Fruit fly (Drosophila melanogaster) whole organism, embryonic: ENCODE measurements around the gene CG42538.

Experiments
- Ada2b ChIP-seq: fragments of 200-800 bp; sonication (Bioruptor generic); IDR thresholded peaks from 2 replicates; pipeline ENCODE4 v1.3.6; 2022; ENCODE audit warnings: missing biosample characterization, missing genetic modification characterization
- Awh ChIP-seq: fragments of 200-800 bp; sonication (Bioruptor generic); IDR thresholded peaks from 2 replicates; pipeline ENCODE4, ENCODE4 v1.3.6; 2022; ENCODE audit warnings: missing biosample characterization, missing genetic modification characterization
- B-H2 ChIP-seq: fragments of 200-800 bp; sonication (Bioruptor generic); optimal IDR thresholded peaks from 2 replicates; lab custom pipeline; 2018; ENCODE audit warnings: missing biosample characterization, mild to moderate bottlenecking, missing genetic modification characterization
- Blimp-1 ChIP-seq: fragments of 200-800 bp; sonication (Bioruptor generic); optimal IDR thresholded peaks from 3 replicates; lab custom pipeline; 2018; ENCODE audit warnings: missing biosample characterization, missing genetic modification characterization, mild to moderate bottlenecking, moderate library complexity, missing genetic modification reagents
- CG10267 ChIP-seq: fragments of 200-800 bp; sonication (Bioruptor generic); optimal IDR thresholded peaks from 2 replicates; lab custom pipeline; 2018; ENCODE audit warnings: missing biosample characterization, mild to moderate bottlenecking, missing genetic modification characterization, moderate library complexity
- CG10366 ChIP-seq: fragments of 200-800 bp; sonication (Bioruptor generic); IDR thresholded peaks from 2 replicates; pipeline ENCODE4 v1.3.6; 2022; ENCODE audit warnings: missing biosample characterization, missing genetic modification characterization
- CG10431 ChIP-seq: fragments of 200-800 bp; sonication (Bioruptor generic); optimal IDR thresholded peaks from 3 replicates; lab custom pipeline; 2018; ENCODE audit warnings: missing biosample characterization, mild to moderate bottlenecking, missing genetic modification characterization
- CG10654 ChIP-seq: fragments of 200-800 bp; sonication (Bioruptor generic); optimal IDR thresholded peaks from 2 replicates; lab custom pipeline; 2016; ENCODE audit warnings: missing biosample characterization, missing genetic modification characterization
- CG13894 ChIP-seq: fragments of 200-800 bp; sonication (Bioruptor generic); optimal IDR thresholded peaks from 3 replicates; lab custom pipeline; 2018; ENCODE audit warnings: missing biosample characterization, mild to moderate bottlenecking, missing genetic modification characterization, moderate library complexity
- CG17186 ChIP-seq: fragments of 200-800 bp; sonication (Bioruptor generic); optimal IDR thresholded peaks from 3 replicates; lab custom pipeline; 2017; ENCODE audit warnings: missing biosample characterization, missing genetic modification reagents, missing genetic modification characterization
- CG18476 ChIP-seq: fragments of 200-800 bp; sonication (Bioruptor generic); optimal IDR thresholded peaks from 2 replicates; lab custom pipeline; 2016; ENCODE audit warnings: missing biosample characterization, mild to moderate bottlenecking, missing genetic modification characterization
- CG2199 ChIP-seq: fragments of 200-800 bp; sonication (Bioruptor generic); IDR thresholded peaks from 3 replicates; pipeline ENCODE4 v1.3.6; 2022; ENCODE audit warnings: missing biosample characterization, missing genetic modification characterization
- CG33213 ChIP-seq: fragments of 200-800 bp; sonication (Bioruptor generic); optimal IDR thresholded peaks from 3 replicates; lab custom pipeline; 2016; ENCODE audit warnings: missing biosample characterization, missing genetic modification characterization
- CG6689 ChIP-seq: fragments of 200-800 bp; sonication (Bioruptor generic); IDR thresholded peaks from 2 replicates; pipeline ENCODE4 v1.3.6; 2022; ENCODE audit warnings: missing biosample characterization, missing genetic modification characterization
- CG7372 ChIP-seq: fragments of 200-800 bp; sonication (Bioruptor generic); IDR thresholded peaks from 2 replicates; pipeline ENCODE4 v1.3.6; 2022; ENCODE audit warnings: missing biosample characterization, missing genetic modification characterization
- CG8388 ChIP-seq: fragments of 200-800 bp; sonication (Bioruptor generic); optimal IDR thresholded peaks from 2 replicates; lab custom pipeline; 2019; ENCODE audit warnings: missing biosample characterization, mild to moderate bottlenecking, missing genetic modification characterization, moderate library complexity
- CG8924 ChIP-seq: fragments of 200-800 bp; optimal IDR thresholded peaks from 3 replicates; lab custom pipeline; 2019; ENCODE audit warnings: missing biosample characterization, mild to moderate bottlenecking, missing genetic modification characterization, moderate library complexity
- CG9215 ChIP-seq: fragments of 200-800 bp; sonication (Bioruptor generic); IDR thresholded peaks from 2 replicates; pipeline ENCODE4 v1.3.6; 2022; ENCODE audit warnings: missing biosample characterization, missing genetic modification characterization
- CG9797 ChIP-seq: fragments of 200-800 bp; sonication (Bioruptor generic); optimal IDR thresholded peaks from 3 replicates; lab custom pipeline; 2018; ENCODE audit warnings: missing biosample characterization, mild to moderate bottlenecking, missing genetic modification characterization
- CG9932 ChIP-seq: fragments of 200-800 bp; sonication (Bioruptor generic); IDR thresholded peaks from 2 replicates; pipeline ENCODE4 v1.3.6; 2022; ENCODE audit warnings: missing biosample characterization, missing genetic modification characterization
- D19A ChIP-seq: fragments of 200-800 bp; optimal IDR thresholded peaks from 3 replicates; lab custom pipeline; 2019; ENCODE audit warnings: missing biosample characterization, mild to moderate bottlenecking, missing genetic modification characterization, moderate library complexity
- Eip74EF ChIP-seq, 2 experiments: fragments of 200-800 bp in 1 of 2; fragments of >200 bp in 1 of 2; sonication (Bioruptor generic) in 1 of 2; optimal IDR thresholded peaks; 2 replicates each; lab custom pipeline; 2017 to 2019; ENCODE audit warnings: missing biosample characterization in 2 of 2, missing genetic modification characterization in 2 of 2, mild to moderate bottlenecking in 1 of 2, moderate library complexity in 1 of 2
- Elba2 ChIP-seq: fragments of 200-800 bp; sonication (Bioruptor generic); optimal IDR thresholded peaks from 3 replicates; lab custom pipeline; 2016; ENCODE audit warnings: missing biosample characterization, missing genetic modification characterization
- HLH4C ChIP-seq: fragments of 200-800 bp; sonication (Bioruptor generic); IDR thresholded peaks from 3 replicates; pipeline ENCODE4 v1.3.6; 2022; ENCODE audit warnings: missing biosample characterization, missing genetic modification characterization; ENCODE audit not compliant: partially characterized antibody
- HLH54F ChIP-seq: fragments of 200-800 bp; sonication (Bioruptor generic); optimal IDR thresholded peaks from 3 replicates; lab custom pipeline; 2016; ENCODE audit warnings: missing biosample characterization, missing genetic modification characterization
- Mad ChIP-seq: fragments of 200-800 bp; sonication (Bioruptor generic); optimal IDR thresholded peaks from 2 replicates; lab custom pipeline; 2016; ENCODE audit warnings: missing biosample characterization, missing genetic modification characterization
- Mrtf ChIP-seq: fragments of 200-800 bp; sonication (Bioruptor generic); IDR thresholded peaks from 3 replicates; pipeline ENCODE4 v1.3.6; 2022; ENCODE audit warnings: missing biosample characterization, missing genetic modification characterization
- NC2β ChIP-seq: fragments of 200-800 bp; sonication (Bioruptor generic); optimal IDR thresholded peaks from 2 replicates; lab custom pipeline; 2016; ENCODE audit warnings: missing biosample characterization, missing genetic modification characterization
- PHDP ChIP-seq: fragments of 200-800 bp; sonication (Bioruptor generic); optimal IDR thresholded peaks from 3 replicates; lab custom pipeline; 2018; ENCODE audit warnings: missing biosample characterization, mild to moderate bottlenecking, missing genetic modification characterization, moderate library complexity
- Pdp1 ChIP-seq, 2 experiments: fragments of 200-800 bp; sonication (Bioruptor generic); optimal IDR thresholded peaks; 3 replicates each; lab custom pipeline; 2016; ENCODE audit warnings: missing biosample characterization in 2 of 2, missing genetic modification characterization in 2 of 2, mild to moderate bottlenecking in 1 of 2, moderate library complexity in 1 of 2
- Ptx1 ChIP-seq: fragments of 200-800 bp; sonication (Bioruptor generic); IDR thresholded peaks from 2 replicates; pipeline ENCODE4 v1.3.6; 2022; ENCODE audit warnings: missing biosample characterization, missing genetic modification characterization
- Sox100B ChIP-seq: fragments of 200-800 bp; sonication (Bioruptor generic); optimal IDR thresholded peaks from 3 replicates; lab custom pipeline; 2018; ENCODE audit warnings: missing biosample characterization, mild to moderate bottlenecking, missing genetic modification characterization
- bsh ChIP-seq, 2 experiments: fragments of 200-800 bp; sonication (Bioruptor generic); optimal IDR thresholded peaks; 2 replicates each; lab custom pipeline; 2017 to 2018; ENCODE audit warnings: mild to moderate bottlenecking in 2 of 2, missing biosample characterization in 2 of 2, missing genetic modification characterization in 2 of 2, moderate library complexity in 1 of 2
- btn ChIP-seq: fragments of 200-800 bp; sonication (Bioruptor generic); optimal IDR thresholded peaks from 2 replicates; lab custom pipeline; 2016; ENCODE audit warnings: missing biosample characterization, missing genetic modification characterization
- chn ChIP-seq: fragments of 200-800 bp; sonication (Bioruptor generic); optimal IDR thresholded peaks from 2 replicates; lab custom pipeline; 2016; ENCODE audit warnings: missing biosample characterization, missing genetic modification characterization
- ci ChIP-seq: fragments of 200-800 bp; sonication (Bioruptor generic); IDR thresholded peaks from 3 replicates; pipeline ENCODE4 v1.3.6; 2022; ENCODE audit warnings: missing biosample characterization, missing genetic modification characterization
- corto ChIP-seq: fragments of 200-800 bp; sonication (Bioruptor generic); optimal IDR thresholded peaks from 2 replicates; lab custom pipeline; 2016; ENCODE audit warnings: missing biosample characterization, mild to moderate bottlenecking, missing genetic modification characterization, moderate library complexity
- h ChIP-seq: fragments of >200 bp; optimal IDR thresholded peaks from 2 replicates; lab custom pipeline; 2017
- ham ChIP-seq: fragments of 200-800 bp; sonication (Bioruptor generic); IDR thresholded peaks from 2 replicates; pipeline ENCODE4 v1.3.6; 2022; ENCODE audit warnings: missing biosample characterization, missing genetic modification characterization
- hbn ChIP-seq: fragments of 200-800 bp; sonication (Bioruptor generic); IDR thresholded peaks from 2 replicates; pipeline ENCODE4 v1.3.6; 2022; ENCODE audit warnings: missing biosample characterization, missing genetic modification characterization; ENCODE audit not compliant: partially characterized antibody
- hth ChIP-seq: fragments of >200 bp; optimal IDR thresholded peaks from 2 replicates; lab custom pipeline; 2017; ENCODE audit warnings: inconsistent platforms
- insv ChIP-seq, 2 experiments: fragments of 200-800 bp; sonication (Bioruptor generic); optimal IDR thresholded peaks; 3 replicates each; lab custom pipeline; 2016 to 2018; ENCODE audit warnings: missing biosample characterization in 2 of 2, missing genetic modification characterization in 2 of 2
- nerfin-2 ChIP-seq: fragments of 200-800 bp; sonication (Bioruptor generic); IDR thresholded peaks from 2 replicates; pipeline ENCODE4 v1.3.6; 2022; ENCODE audit warnings: missing biosample characterization, missing genetic modification characterization; ENCODE audit not compliant: partially characterized antibody
- onecut ChIP-seq: fragments of 200-800 bp; sonication (Bioruptor generic); IDR thresholded peaks from 2 replicates; pipeline ENCODE4 v1.3.6; 2022; ENCODE audit warnings: missing biosample characterization, missing genetic modification characterization
- otp ChIP-seq: fragments of 200-800 bp; sonication (Bioruptor generic); IDR thresholded peaks from 3 replicates; pipeline ENCODE4, ENCODE4 v1.3.6; 2022; ENCODE audit warnings: missing biosample characterization, missing genetic modification characterization
- pan ChIP-seq, 4 experiments: fragments of >200 bp in 3 of 4; fragments of 200-800 bp in 1 of 4; sonication (Bioruptor generic) in 1 of 4; optimal IDR thresholded peaks in 3 of 4; IDR thresholded peaks in 1 of 4; 2 replicates each; pipeline versions ENCODE4 v1.3.6 to Lab custom; 2017 to 2022; ENCODE audit warnings: missing biosample characterization in 2 of 4, missing genetic modification characterization in 2 of 4, mixed read lengths in 1 of 4
- rib ChIP-seq: fragments of 200-800 bp; sonication (Bioruptor generic); IDR thresholded peaks from 2 replicates; pipeline ENCODE4 v1.3.6; 2022; ENCODE audit warnings: missing biosample characterization, missing genetic modification characterization
- sd ChIP-seq: fragments of 200-800 bp; sonication (Bioruptor generic); optimal IDR thresholded peaks from 3 replicates; lab custom pipeline; 2018; ENCODE audit warnings: missing biosample characterization, mild to moderate bottlenecking, missing genetic modification characterization, moderate library complexity
- slou ChIP-seq: fragments of 200-800 bp; sonication (Bioruptor generic); optimal IDR thresholded peaks from 3 replicates; lab custom pipeline; 2016; ENCODE audit warnings: missing biosample characterization, missing genetic modification characterization
- zfh2 ChIP-seq: fragments of 200-800 bp; sonication (Bioruptor generic); optimal IDR thresholded peaks from 2 replicates; lab custom pipeline; 2016; ENCODE audit warnings: missing biosample characterization, missing genetic modification characterization

The CG42538 gene

dm6 chr3L:16013198-16013982 is 20.9 kb upstream of the CG42538 start (continued):
- TF ChIP-seq Mrtf (GFP tag; lab: Robert Waterston, UW), result no peak
- TF ChIP-seq CG18476 (GFP tag; lab: Kevin White, UChicago), result no peak
- no peak for TF ChIP-seq Ada2b (GFP tag; lab: Robert Waterston, UW)
- no peak for TF ChIP-seq CG9215 (GFP tag; lab: Robert Waterston, UW)
- no peak for TF ChIP-seq slou (GFP tag; lab: Kevin White, UChicago)
- peak; percentile 57 for TF ChIP-seq Awh
- no peak for TF ChIP-seq insv (GFP tag; optimal IDR thresholded peaks at IDR 0.05; lab: Kevin White, UChicago)
- peak; percentile 5 for TF ChIP-seq PHDP
- TF ChIP-seq B-H2 (GFP tag; lab: Kevin White, UChicago), result no peak
- no peak for TF ChIP-seq CG8388 (GFP tag; lab: Kevin White, UChicago)
- TF ChIP-seq D19A (tag; lab: Kevin White, UChicago), result peak; percentile 10
- no peak for TF ChIP-seq zfh2
- TF ChIP-seq hbn (GFP tag; lab: Robert Waterston, UW), result no peak
- TF ChIP-seq onecut, result no peak
- TF ChIP-seq CG9932, result no peak
- no peak for TF ChIP-seq rib (GFP tag; lab: Robert Waterston, UW)
- TF ChIP-seq CG8924 (tag; lab: Kevin White, UChicago), result peak; percentile 22
- TF ChIP-seq NC2β (GFP tag; lab: Kevin White, UChicago), result no peak
- no peak for TF ChIP-seq HLH54F (GFP tag; lab: Kevin White, UChicago)
- TF ChIP-seq CG6689 (GFP tag; lab: Robert Waterston, UW), result no peak
- no peak for TF ChIP-seq nerfin-2 (GFP tag; lab: Robert Waterston, UW)
- TF ChIP-seq bsh (GFP tag; optimal IDR thresholded peaks at IDR 0.05; lab: Kevin White, UChicago), result peak in 1 of 2 experiments; percentile 3
- no peak for TF ChIP-seq corto (GFP tag; lab: Kevin White, UChicago)
- TF ChIP-seq Ptx1, result no peak
- TF ChIP-seq CG10366 (GFP tag; lab: Robert Waterston, UW), result no peak
- no peak for TF ChIP-seq hth (lab: Kevin White, UChicago)
- TF ChIP-seq h (lab: Kevin White, UChicago), result no peak
- no peak for TF ChIP-seq CG10431 (GFP tag; lab: Kevin White, UChicago)
- peak; percentile 30 for TF ChIP-seq Sox100B
- TF ChIP-seq otp (GFP tag; lab: Robert Waterston, UW), result no peak
- no peak for TF ChIP-seq chn
- no peak for TF ChIP-seq CG17186 (GFP tag; lab: Kevin White, UChicago)
- TF ChIP-seq btn (GFP tag; lab: Kevin White, UChicago), result no peak
- TF ChIP-seq CG7372 (GFP tag; lab: Robert Waterston, UW), result no peak
- no peak for TF ChIP-seq Elba2
- no peak for TF ChIP-seq CG10654
- TF ChIP-seq HLH4C, result no peak
- no peak for TF ChIP-seq Mad (GFP tag; lab: Kevin White, UChicago)
- TF ChIP-seq CG33213 (GFP tag; lab: Kevin White, UChicago), result no peak
- peak; percentile 33 for TF ChIP-seq CG10267 (tag; lab: Kevin White, UChicago)
- no peak for TF ChIP-seq ci (GFP tag; lab: Robert Waterston, UW)
- peak; percentile 20 for TF ChIP-seq sd
- no peak for TF ChIP-seq CG2199 (GFP tag; lab: Robert Waterston, UW)
- no peak for TF ChIP-seq Eip74EF (GFP tag; optimal IDR thresholded peaks at IDR 0.05; lab: Kevin White, UChicago)
- no peak for TF ChIP-seq ham
- no peak for TF ChIP-seq CG9797
- TF ChIP-seq CG13894 (tag; lab: Kevin White, UChicago), result peak; percentile 11
- peak; percentile 35 for TF ChIP-seq Blimp-1 (GFP tag; lab: Kevin White, UChicago)
- TF ChIP-seq pan (optimal IDR thresholded peaks at IDR 0.05; lab: Kevin White, UChicago), result no peak
- TF ChIP-seq pan (GFP tag; optimal IDR thresholded peaks at IDR 0.05 in 1 of 2, IDR thresholded peaks at IDR 0.05 in 1 of 2), result no peak
- no peak for TF ChIP-seq Pdp1 (GFP tag; optimal IDR thresholded peaks at IDR 0.05; lab: Kevin White, UChicago)
